Fruit fly (Drosophila melanogaster) whole organism, wandering third instar larva: ENCODE results near the gene wol.

Experiments
- fru ChIP-seq: fragments of 200-800 bp; sonication (Bioruptor generic); optimal IDR thresholded peaks from 3 replicates; lab custom pipeline; 2016; ENCODE audit warnings: missing biosample characterization, mild to moderate bottlenecking, missing genetic modification characterization
- jim ChIP-seq: fragments of 175-275, 200-325 bp; sonication (Bioruptor generic); optimal IDR thresholded peaks from 2 replicates; lab custom pipeline; 2016; ENCODE audit warnings: missing biosample characterization, mild to moderate bottlenecking, missing genetic modification characterization
- tai ChIP-seq: sonication (Bioruptor generic); optimal IDR thresholded peaks from 2 replicates; lab custom pipeline; 2016; ENCODE audit warnings: missing biosample characterization, missing genetic modification characterization

DNA sequence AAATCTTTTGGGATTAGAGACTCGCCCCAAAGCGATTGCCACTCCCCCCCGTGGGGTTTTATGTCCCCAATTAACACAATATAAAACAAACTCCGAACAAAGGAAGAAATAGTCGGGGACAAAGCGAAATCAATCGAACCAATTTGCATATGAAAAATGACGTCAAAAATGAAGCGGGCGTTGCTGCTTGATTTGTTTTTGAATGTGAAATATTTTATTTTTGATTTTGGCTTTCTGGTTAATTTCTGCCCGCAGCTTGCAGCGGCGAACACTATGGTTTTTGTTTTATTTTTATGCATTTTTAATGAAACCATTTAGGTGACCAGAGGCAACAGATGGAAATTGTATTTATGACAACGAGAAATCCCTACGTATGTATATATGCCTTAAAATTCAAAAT, 34.1 kb downstream of the wol start:
- TF ChIP-seq jim (GFP tag; lab: Kevin White, UChicago) (no peak), fru (no peak), tai (GFP tag; lab: Kevin White, UChicago) (no peak)
